Worm (Caenorhabditis elegans) whole organism, L2 larva: ENCODE results near the gene ula-1.

Experiments
- C34F6.9 ChIP-seq: fragments of 150-350 bp; optimal IDR thresholded peaks from 2 replicates; lab custom pipeline; 2014; ENCODE audit warnings: missing biosample characterization, missing genetic modification characterization
- F13H6.1 ChIP-seq: sonication (generic microtip); optimal IDR thresholded peaks from 2 replicates; lab custom pipeline; 2016; ENCODE audit warnings: missing genetic modification characterization, missing compliant biosample characterization
- R02D3.7 ChIP-seq: fragments of 150-350 bp; optimal IDR thresholded peaks from 2 replicates; lab custom pipeline; 2014; ENCODE audit warnings: missing biosample characterization, missing genetic modification characterization
- ZK546.5 ChIP-seq: sonication (generic microtip); optimal IDR thresholded peaks from 2 replicates; lab custom pipeline; 2017; ENCODE audit warnings: missing biosample characterization, missing genetic modification characterization
- ama-1 ChIP-seq: fragments of 150-350 bp; optimal IDR thresholded peaks from 2 replicates; lab custom pipeline; 2018; ENCODE audit warnings: inconsistent platforms
- blmp-1 ChIP-seq: sonication (generic microtip); optimal IDR thresholded peaks from 2 replicates; lab custom pipeline; 2017; ENCODE audit warnings: missing genetic modification characterization, mild to moderate bottlenecking, missing compliant biosample characterization, antibody characterized with exemption, moderate library complexity; ENCODE audit not compliant: insufficient read depth
- ceh-16 ChIP-seq: fragments of 150-350 bp; optimal IDR thresholded peaks from 2 replicates; lab custom pipeline; 2014; ENCODE audit warnings: missing biosample characterization, missing genetic modification characterization
- ceh-82 ChIP-seq: fragments of 150-350 bp; optimal IDR thresholded peaks from 2 replicates; lab custom pipeline; 2014; ENCODE audit warnings: missing biosample characterization, missing genetic modification characterization
- crh-2 ChIP-seq: sonication (generic microtip); optimal IDR thresholded peaks from 2 replicates; lab custom pipeline; 2017; ENCODE audit warnings: missing biosample characterization, missing genetic modification characterization
- dmd-4 ChIP-seq: sonication (generic microtip); optimal IDR thresholded peaks from 2 replicates; lab custom pipeline; 2017; ENCODE audit warnings: missing biosample characterization, missing genetic modification characterization
- egl-27 ChIP-seq: sonication (generic microtip); optimal IDR thresholded peaks from 3 replicates; lab custom pipeline; 2017; ENCODE audit warnings: missing biosample characterization, missing genetic modification reagents, missing genetic modification characterization
- fos-1 ChIP-seq: fragments of 150-350 bp; optimal IDR thresholded peaks from 2 replicates; lab custom pipeline; 2014; ENCODE audit warnings: missing biosample characterization, missing genetic modification characterization
- gmeb-1 ChIP-seq: fragments of 150-350 bp; optimal IDR thresholded peaks from 2 replicates; lab custom pipeline; 2014; ENCODE audit warnings: missing biosample characterization, missing genetic modification characterization
- lin-13 ChIP-seq: fragments of 150-350 bp; optimal IDR thresholded peaks from 2 replicates; lab custom pipeline; 2014; ENCODE audit warnings: missing biosample characterization, missing genetic modification reagents, missing genetic modification characterization
- lin-39 ChIP-seq: fragments of 150-350 bp; optimal IDR thresholded peaks from 2 replicates; lab custom pipeline; 2014; ENCODE audit warnings: missing biosample characterization, missing genetic modification reagents, missing genetic modification characterization
- lsy-2 ChIP-seq, 2 experiments: fragments of 150-350 bp in 1 of 2; sonication (generic microtip) in 1 of 2; optimal IDR thresholded peaks; 2 replicates each; lab custom pipeline; 2014 to 2017; ENCODE audit warnings: missing biosample characterization in 2 of 2, missing genetic modification characterization in 2 of 2
- mab-5 ChIP-seq: fragments of 150-350 bp; optimal IDR thresholded peaks from 2 replicates; lab custom pipeline; 2014; ENCODE audit warnings: missing biosample characterization, missing genetic modification characterization
- mdl-1 ChIP-seq, 2 experiments: fragments of 150-350 bp in 1 of 2; sonication (generic microtip) in 1 of 2; optimal IDR thresholded peaks; 2 replicates each; lab custom pipeline; 2017; ENCODE audit warnings: missing biosample characterization in 2 of 2, missing genetic modification characterization in 2 of 2
- nhr-10 ChIP-seq: sonication (generic microtip); optimal IDR thresholded peaks from 2 replicates; lab custom pipeline; 2017; ENCODE audit warnings: missing biosample characterization, missing genetic modification characterization
- nhr-11 ChIP-seq: fragments of 150-350 bp; optimal IDR thresholded peaks from 2 replicates; lab custom pipeline; 2014; ENCODE audit warnings: missing biosample characterization, missing genetic modification characterization
- nhr-12 ChIP-seq: fragments of 150-350 bp; optimal IDR thresholded peaks from 2 replicates; lab custom pipeline; 2014; ENCODE audit warnings: missing biosample characterization, missing genetic modification characterization
- nhr-129 ChIP-seq: fragments of 150-350 bp; optimal IDR thresholded peaks from 2 replicates; lab custom pipeline; 2014; ENCODE audit warnings: missing biosample characterization, missing genetic modification characterization
- nhr-21 ChIP-seq: fragments of 150-350 bp; optimal IDR thresholded peaks from 2 replicates; lab custom pipeline; 2014; ENCODE audit warnings: missing biosample characterization, missing genetic modification characterization
- nhr-23 ChIP-seq: fragments of 150-350 bp; optimal IDR thresholded peaks from 2 replicates; lab custom pipeline; 2014; ENCODE audit warnings: missing biosample characterization, missing genetic modification reagents, missing genetic modification characterization
- nhr-25 ChIP-seq: fragments of 150-350 bp; sonication (generic microtip); optimal IDR thresholded peaks from 3 replicates; lab custom pipeline; 2014; ENCODE audit warnings: missing biosample characterization, missing genetic modification characterization
- nhr-6 ChIP-seq: fragments of 150-350 bp; optimal IDR thresholded peaks from 2 replicates; lab custom pipeline; 2014; ENCODE audit warnings: missing biosample characterization, missing genetic modification characterization
- peb-1 ChIP-seq: fragments of 150-350 bp; optimal IDR thresholded peaks from 2 replicates; lab custom pipeline; 2014; ENCODE audit warnings: missing biosample characterization, missing genetic modification characterization
- sem-4 ChIP-seq: fragments of 150-350 bp; optimal IDR thresholded peaks from 2 replicates; lab custom pipeline; 2014; ENCODE audit warnings: missing biosample characterization, missing genetic modification reagents, missing genetic modification characterization
- skn-1 ChIP-seq: sonication (generic microtip); optimal IDR thresholded peaks from 2 replicates; lab custom pipeline; 2017; ENCODE audit warnings: missing biosample characterization, missing genetic modification characterization
- sma-3 ChIP-seq: sonication (generic microtip); optimal IDR thresholded peaks from 2 replicates; lab custom pipeline; 2016; ENCODE audit warnings: missing genetic modification reagents, missing genetic modification characterization, missing compliant biosample characterization
- sma-9 ChIP-seq, 2 experiments: fragments of 150-350 bp in 1 of 2; sonication (generic microtip) in 1 of 2; optimal IDR thresholded peaks; 2 replicates each; lab custom pipeline; 2014 to 2016; ENCODE audit warnings: missing genetic modification characterization in 2 of 2, mild to moderate bottlenecking in 1 of 2, missing biosample characterization in 1 of 2, missing compliant biosample characterization in 1 of 2, missing genetic modification reagents in 1 of 2, moderate library complexity in 1 of 2
- snpc-4 ChIP-seq: fragments of 150-350 bp; optimal IDR thresholded peaks from 2 replicates; lab custom pipeline; 2014; ENCODE audit warnings: missing biosample characterization, missing genetic modification characterization
- unc-55 ChIP-seq: fragments of 150-350 bp; sonication (generic microtip); optimal IDR thresholded peaks from 3 replicates; lab custom pipeline; 2014; ENCODE audit warnings: missing biosample characterization, missing genetic modification reagents, missing genetic modification characterization
- unc-62 ChIP-seq: fragments of 150-350 bp; optimal IDR thresholded peaks from 2 replicates; lab custom pipeline; 2014; ENCODE audit warnings: missing biosample characterization, missing genetic modification reagents, missing genetic modification characterization

ula-1 gene

ce11 chrIII:4917960-4918712, 2.0 kb downstream of the ula-1 start, which contains the start of gene rpb-8 (continued):
- no peak for TF ChIP-seq sem-4 (tag; lab: Kevin White, UChicago)
- no peak for TF ChIP-seq nhr-10 (tag; lab: Kevin White, UChicago)
- no peak for TF ChIP-seq nhr-12 (tag; lab: Kevin White, UChicago)
- no peak for TF ChIP-seq unc-62 (GFP tag; lab: Kevin White, UChicago)
- TF ChIP-seq unc-55 (GFP tag; lab: Kevin White, UChicago), result peak; percentile 90
- TF ChIP-seq skn-1 (tag; lab: Kevin White, UChicago), result no peak
- peak; percentile 13 for TF ChIP-seq sma-9 (GFP tag; optimal IDR thresholded peaks at IDR 0.05; lab: Kevin White, UChicago)
- TF ChIP-seq sma-9 (tag; optimal IDR thresholded peaks at IDR 0.05; lab: Kevin White, UChicago), result no peak
- peak; percentile 18 for TF ChIP-seq blmp-1 (tag; lab: Kevin White, UChicago)
- no peak for TF ChIP-seq ceh-16 (tag; lab: Kevin White, UChicago)
- no peak for TF ChIP-seq ceh-82 (tag; lab: Kevin White, UChicago)
- TF ChIP-seq, all 48 proteins: peak for 17

DNA sequence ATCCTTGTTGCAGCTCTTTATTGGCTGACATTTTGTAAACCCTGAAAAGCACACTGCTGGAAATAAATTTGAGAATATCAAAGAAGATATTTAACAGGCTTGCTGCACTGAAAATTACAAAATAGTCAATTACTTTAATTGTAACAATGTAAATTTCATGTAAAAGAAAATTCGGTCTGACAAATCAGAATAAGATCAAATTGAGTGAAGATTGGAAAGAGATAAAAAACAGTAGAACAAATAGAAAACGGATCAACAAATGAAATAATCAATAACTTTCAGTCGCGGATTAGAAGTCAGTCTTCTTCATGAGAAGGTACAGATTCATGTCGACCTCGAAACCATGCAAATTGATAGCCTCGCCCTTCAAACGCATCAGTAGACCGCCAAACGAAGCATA, 3.0 kb downstream of the ula-1 start, which contains the start of gene rars-1:
Gene rars-1, minus strand, starts transcription at position 101 of the 400 bp plus-strand sequence.
- TF ChIP-seq sem-4 (tag; lab: Kevin White, UChicago) (no peak), R02D3.7 (tag; lab: Kevin White, UChicago) (no peak), nhr-10 (tag; lab: Kevin White, UChicago) (no peak), snpc-4 (tag; lab: Kevin White, UChicago) (no peak), dmd-4 (tag; lab: Kevin White, UChicago) (no peak), C34F6.9 (no peak), nhr-11 (tag; lab: Kevin White, UChicago) (no peak), peb-1 (tag; lab: Kevin White, UChicago) (no peak), nhr-21 (tag; lab: Kevin White, UChicago) (no peak), lin-39 (tag; lab: Kevin White, UChicago) (no peak), fos-1 (tag; lab: Kevin White, UChicago) (no peak), ceh-16 (tag; lab: Kevin White, UChicago) (no peak), gmeb-1 (tag; lab: Kevin White, UChicago) (no peak), ZK546.5 (tag; lab: Kevin White, UChicago) (no peak), nhr-12 (tag; lab: Kevin White, UChicago) (no peak), mab-5 (tag; lab: Kevin White, UChicago) (no peak), lin-13 (GFP tag; lab: Kevin White, UChicago) (no peak), nhr-6 (no peak), mdl-1 (tag; optimal IDR thresholded peaks at IDR 0.05; lab: Kevin White, UChicago) (no peak), crh-2 (tag; lab: Kevin White, UChicago) (no peak)

ce11 chrIII:4913736-4914135, 6.4 kb downstream of the ula-1 start:
- TF ChIP-seq nhr-6, result no peak
- TF ChIP-seq peb-1 (tag; lab: Kevin White, UChicago), result no peak
- TF ChIP-seq gmeb-1 (tag; lab: Kevin White, UChicago), result no peak
- no peak for TF ChIP-seq nhr-21 (tag; lab: Kevin White, UChicago)
- no peak for TF ChIP-seq lin-13 (GFP tag; lab: Kevin White, UChicago)
- no peak for TF ChIP-seq ama-1
- TF ChIP-seq nhr-23, result no peak
- no peak for TF ChIP-seq sma-3 (GFP tag; lab: Kevin White, UChicago)
- no peak for TF ChIP-seq nhr-11 (tag; lab: Kevin White, UChicago)
- no peak for TF ChIP-seq C34F6.9

DNA sequence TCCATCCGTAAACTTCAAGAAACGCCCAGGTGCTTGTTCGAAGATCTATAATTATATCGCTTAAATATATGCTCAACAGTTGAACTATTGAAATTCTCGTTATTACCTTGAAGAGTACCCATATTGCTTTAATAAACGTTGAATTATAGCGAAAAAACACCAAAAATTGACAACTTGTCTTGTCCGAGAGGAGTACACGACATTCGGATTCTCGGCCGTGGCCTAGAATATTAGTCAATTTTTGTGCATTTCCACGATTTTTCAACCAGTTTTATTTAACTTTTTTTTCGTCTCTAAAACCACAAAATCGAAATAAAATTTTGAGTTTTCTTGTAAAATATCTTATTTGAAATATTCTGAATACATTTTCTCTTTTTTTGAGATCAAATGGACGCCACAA, 7.8 kb downstream of the ula-1 start, which contains the start of the genes F26F4.9 and cee-1:
Gene F26F4.9, minus strand, starts transcription at position 205 of the 400 bp plus-strand sequence.
Gene cee-1, plus strand, starts transcription at position 383 of the 400 bp plus-strand sequence.
- TF ChIP-seq gmeb-1 (tag; lab: Kevin White, UChicago), result peak; percentile 53
- TF ChIP-seq nhr-129 (tag; lab: Kevin White, UChicago), result no peak
- no peak for TF ChIP-seq egl-27 (tag; lab: Kevin White, UChicago)
- TF ChIP-seq fos-1 (tag; lab: Kevin White, UChicago), result peak; percentile 11
- no peak for TF ChIP-seq mab-5 (tag; lab: Kevin White, UChicago)
- peak; percentile 74 for TF ChIP-seq unc-55 (GFP tag; lab: Kevin White, UChicago)
- peak; percentile 68 for TF ChIP-seq F13H6.1
- peak; percentile 66 for TF ChIP-seq crh-2 (tag; lab: Kevin White, UChicago)
- TF ChIP-seq lsy-2 (tag; optimal IDR thresholded peaks at IDR 0.05; lab: Kevin White, UChicago), result peak; percentile 43 to 73
- TF ChIP-seq sma-9 (GFP tag; optimal IDR thresholded peaks at IDR 0.05; lab: Kevin White, UChicago), result peak; percentile 67
- no peak for TF ChIP-seq sma-9 (tag; optimal IDR thresholded peaks at IDR 0.05; lab: Kevin White, UChicago)
- no peak for TF ChIP-seq lin-39 (tag; lab: Kevin White, UChicago)
- peak; percentile 41 for TF ChIP-seq lin-13 (GFP tag; lab: Kevin White, UChicago)
- TF ChIP-seq nhr-25, result peak; percentile 44
- TF ChIP-seq sma-3 (GFP tag; lab: Kevin White, UChicago), result peak; percentile 75
- peak; percentile 68 for TF ChIP-seq C34F6.9
